Fruit fly (Drosophila melanogaster) whole organism, larva: ENCODE measurements around the gene brm.

Source experiments
- noc ChIP-seq: fragments of 200-800 bp; sonication (Bioruptor generic); optimal IDR thresholded peaks from 3 replicates; lab custom pipeline; 2019; ENCODE audit warnings: missing biosample characterization, mild to moderate bottlenecking, missing genetic modification characterization, moderate library complexity

The brm gene

dm6 chr3L:15988039-15988546 lies 5.4 kb upstream of the brm start, which contains the start of gene Hip14:
Gene Hip14, plus strand, starts transcription at chr3L:15988236.
- no peak for TF ChIP-seq noc

- no peak for TF ChIP-seq noc
Observed at dm6 chr3L:15987635-15988034, 5.0 kb upstream of the brm start, which contains the start of gene PolD1. Gene PolD1, minus strand, starts transcription at chr3L:15987815.

- no peak for TF ChIP-seq noc
Observed at dm6 chr3L:15982148-15982547, 521 bp downstream of the brm start.

- no peak for TF ChIP-seq noc
Observed at dm6 chr3L:15981403-15981802, 1.3 kb downstream of the brm start.

- TF ChIP-seq noc = peak; percentile 39
Observed at dm6 chr3L:15979912-15980311, 2.8 kb downstream of the brm start, which contains the start of gene CG17027. Gene CG17027, plus strand, starts transcription at chr3L:15980100.

- no peak for TF ChIP-seq noc
Observed at dm6 chr3L:15979240-15979639, 3.4 kb downstream of the brm start.

dm6 chr3L:15978224-15978623 lies 4.4 kb downstream of the brm start, which contains the start of gene CG17028:
Gene CG17028, plus strand, starts transcription at chr3L:15978524.
- no peak for TF ChIP-seq noc

dm6 chr3L:15977565-15977964 lies 5.1 kb downstream of the brm start:
- peak; percentile 20 for TF ChIP-seq noc

- TF ChIP-seq noc = no peak
Observed at dm6 chr3L:15976758-15977157, 5.9 kb downstream of the brm start, which contains the start of gene CG17029. Gene CG17029, plus strand, starts transcription at chr3L:15976870.

- no peak for TF ChIP-seq noc
Observed at dm6 chr3L:15975068-15975467, 7.6 kb downstream of the brm start, which contains the start of gene CG17026. Gene CG17026, plus strand, starts transcription at chr3L:15975368.

- TF ChIP-seq noc = no peak
Observed at dm6 chr3L:15974166-15974565, 8.5 kb downstream of the brm start.

dm6 chr3L:15968686-15969085 lies 14.0 kb downstream of the brm start:
- TF ChIP-seq noc = no peak

- no peak for TF ChIP-seq noc
Observed at dm6 chr3L:15967588-15968500, 14.8 kb downstream of the brm start, which contains the start of the genes Brr2 and CG10516. Gene Brr2, minus strand, starts transcription at chr3L:15967872. Gene CG10516, plus strand, starts transcription at chr3L:15968204.

- TF ChIP-seq noc = peak; percentile 65
Observed at dm6 chr3L:15958612-15959315, 23.9 kb downstream of the brm start, which contains the start of gene CG17032. Gene CG17032, plus strand, starts transcription at chr3L:15958843.

- peak; percentile 59 for TF ChIP-seq noc
Observed at dm6 chr3L:15956448-15957010, 26.1 kb downstream of the brm start, which contains the start of gene elgi. Gene elgi, plus strand, starts transcription at chr3L:15956550.

dm6 chr3L:15954784-15955427 lies 27.8 kb downstream of the brm start, which contains the start of the genes Pka-C3 and GXIVsPLA2:
Gene Pka-C3, minus strand, starts transcription at chr3L:15954797.
Gene GXIVsPLA2, plus strand, starts transcription at chr3L:15955096.
- no peak for TF ChIP-seq noc
